Worm (Caenorhabditis elegans): ENCODE measurements around the gene lelo-1.

ce11 chrII:6260684-6261083 is 14.5 kb downstream of the lelo-1 start, which contains the start of gene nmgp-1:
- TF ChIP-seq mab-5 (tag; optimal IDR thresholded peaks at IDR 0.05) (no peak), unc-62 (GFP tag; optimal IDR thresholded peaks at IDR 0.05) (no peak), ces-1 (GFP tag; optimal IDR thresholded peaks at IDR 0.05) (no peak), sptf-1 (tag; optimal IDR thresholded peaks at IDR 0.05) (no peak), nhr-237 (tag; optimal IDR thresholded peaks at IDR 0.05) (no peak), lin-13 (tag; optimal IDR thresholded peaks at IDR 0.05) (no peak), unc-39 (tag; optimal IDR thresholded peaks at IDR 0.05) (no peak), ceh-39 (tag; optimal IDR thresholded peaks at IDR 0.05) (no peak), unc-120 (tag; optimal IDR thresholded peaks at IDR 0.05; ENCODE audit: poor library complexity, severe bottlenecking) (no peak)
